Worm (Caenorhabditis elegans): ENCODE results near the gene T06E6.15.

- TF ChIP-seq ztf-4 (tag; optimal IDR thresholded peaks at IDR 0.05), result no peak
- no peak for TF ChIP-seq ceh-82 (tag; optimal IDR thresholded peaks at IDR 0.05)
- no peak for TF ChIP-seq daf-12 (tag; optimal IDR thresholded peaks at IDR 0.05)
- no peak for TF ChIP-seq ztf-11 (tag; optimal IDR thresholded peaks at IDR 0.05)
- no peak for TF ChIP-seq nhr-77 (tag; optimal IDR thresholded peaks at IDR 0.05)
- TF ChIP-seq fos-1 (tag; optimal IDR thresholded peaks at IDR 0.05), result no peak
- TF ChIP-seq elt-1 (tag; optimal IDR thresholded peaks at IDR 0.05), result no peak
- no peak for TF ChIP-seq lin-15B (tag; optimal IDR thresholded peaks at IDR 0.05)
- no peak for TF ChIP-seq nhr-237 (tag; optimal IDR thresholded peaks at IDR 0.05)
- no peak for TF ChIP-seq fkh-10 (GFP tag; optimal IDR thresholded peaks at IDR 0.05)
- no peak for TF ChIP-seq pha-4 (tag; optimal IDR thresholded peaks at IDR 0.05)
These were observed 14.3 kb upstream of the T06E6.15 start, which contains the start of gene srh-264 for ce11 chrV:15413847-15414246.
